Fruit fly (Drosophila melanogaster) whole organism, wandering third instar larva: Measurements from ENCODE around the gene CG31673.

ENCODE experiments used
- Dif ChIP-seq: fragments of 200-275, 200-300 bp; sonication (Bioruptor generic); optimal IDR thresholded peaks from 2 replicates; lab custom pipeline; 2018; ENCODE audit warnings: missing biosample characterization, missing genetic modification characterization; ENCODE audit not compliant: partially characterized antibody
- GATAd ChIP-seq: sonication (Bioruptor generic); optimal IDR thresholded peaks from 2 replicates; lab custom pipeline; 2016; ENCODE audit warnings: missing biosample characterization, missing genetic modification characterization
- Hnf4 ChIP-seq: fragments of 200-800 bp; sonication (Bioruptor generic); optimal IDR thresholded peaks from 2 replicates; lab custom pipeline; 2016; ENCODE audit warnings: missing biosample characterization, mild to moderate bottlenecking, missing genetic modification characterization
- Myc ChIP-seq: fragments of >200 bp; optimal IDR thresholded peaks from 2 replicates; lab custom pipeline; 2017
- OdsH ChIP-seq: fragments of 200-800 bp; sonication (Bioruptor generic); optimal IDR thresholded peaks from 2 replicates; lab custom pipeline; 2016; ENCODE audit warnings: missing biosample characterization, mild to moderate bottlenecking, missing genetic modification characterization
- Rel ChIP-seq, 2 experiments: fragments of 200-800 bp; sonication (Bioruptor generic) in 1 of 2; optimal IDR thresholded peaks; 2 replicates in 1 of 2; 3 replicates in 1 of 2; lab custom pipeline; 2016 to 2019; ENCODE audit warnings: mild to moderate bottlenecking in 2 of 2, missing biosample characterization in 2 of 2, missing genetic modification characterization in 2 of 2, moderate library complexity in 1 of 2
- br ChIP-seq: fragments of 200-800 bp; sonication (Bioruptor generic); optimal IDR thresholded peaks from 2 replicates; lab custom pipeline; 2016; ENCODE audit warnings: missing biosample characterization, missing genetic modification characterization
- foxo ChIP-seq, 2 experiments: fragments of 200-800 bp; sonication (Bioruptor generic); optimal IDR thresholded peaks; 2 replicates in 1 of 2; 3 replicates in 1 of 2; lab custom pipeline; 2016 to 2017; ENCODE audit warnings: missing biosample characterization in 2 of 2, missing genetic modification characterization in 2 of 2
- fru ChIP-seq: fragments of 200-800 bp; sonication (Bioruptor generic); optimal IDR thresholded peaks from 3 replicates; lab custom pipeline; 2016; ENCODE audit warnings: missing biosample characterization, mild to moderate bottlenecking, missing genetic modification characterization
- h ChIP-seq: fragments of 200-800 bp; sonication (Bioruptor generic); optimal IDR thresholded peaks from 3 replicates; lab custom pipeline; 2016; ENCODE audit warnings: missing biosample characterization, mild to moderate bottlenecking, missing genetic modification characterization
- psq ChIP-seq: fragments of 200-800 bp; sonication (Bioruptor generic); optimal IDR thresholded peaks from 3 replicates; lab custom pipeline; 2017; ENCODE audit warnings: missing biosample characterization, mild to moderate bottlenecking, missing genetic modification characterization, moderate library complexity
- rgr ChIP-seq: fragments of 200-800 bp; sonication (Bioruptor generic); optimal IDR thresholded peaks from 3 replicates; lab custom pipeline; 2016; ENCODE audit warnings: missing biosample characterization, mild to moderate bottlenecking, missing genetic modification characterization
- sage ChIP-seq: fragments of 200-800 bp; sonication (Bioruptor generic); optimal IDR thresholded peaks from 2 replicates; lab custom pipeline; 2016; ENCODE audit warnings: missing biosample characterization, mild to moderate bottlenecking, missing genetic modification characterization
- tai ChIP-seq: sonication (Bioruptor generic); optimal IDR thresholded peaks from 2 replicates; lab custom pipeline; 2016; ENCODE audit warnings: missing biosample characterization, missing genetic modification characterization

DNA sequence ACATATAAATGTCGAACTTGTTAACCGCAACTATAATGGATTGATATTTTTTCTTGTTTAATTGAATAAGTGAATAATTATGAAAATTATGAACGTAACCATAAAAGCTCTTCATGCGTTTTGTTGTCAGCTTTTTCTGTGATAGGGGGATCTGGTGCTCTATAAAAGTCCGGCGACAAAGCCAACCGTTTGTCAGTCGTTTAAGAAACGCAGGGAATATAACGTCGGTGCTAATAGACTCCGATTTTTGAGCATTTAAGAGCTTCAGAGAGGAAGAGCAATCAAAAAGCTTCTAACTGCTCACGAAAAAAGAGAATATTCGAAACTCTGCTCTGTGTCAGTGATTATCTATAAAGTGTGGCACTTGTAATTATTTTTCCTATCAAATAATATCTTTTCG is 1.7 kb downstream of the CG31673 start, which contains the start of gene CG31674:
- TF ChIP-seq Rel (GFP tag; optimal IDR thresholded peaks at IDR 0.05; lab: Kevin White, UChicago) = no peak
- peak; percentile 14 for TF ChIP-seq Rel (tag; optimal IDR thresholded peaks at IDR 0.05; lab: Kevin White, UChicago)
- no peak for TF ChIP-seq fru (GFP tag; lab: Kevin White, UChicago)
- TF ChIP-seq Dif = peak; percentile 50
- TF ChIP-seq sage (GFP tag; lab: Kevin White, UChicago) = no peak
- no peak for TF ChIP-seq OdsH (GFP tag; lab: Kevin White, UChicago)
- no peak for TF ChIP-seq GATAd (GFP tag; lab: Kevin White, UChicago)
- no peak for TF ChIP-seq psq (GFP tag; lab: Kevin White, UChicago)
- no peak for TF ChIP-seq br (GFP tag; lab: Kevin White, UChicago)
- no peak for TF ChIP-seq Myc (lab: Kevin White, UChicago)
- peak; percentile 59 for TF ChIP-seq h (GFP tag; lab: Kevin White, UChicago)
- no peak for TF ChIP-seq rgr
- no peak for TF ChIP-seq Hnf4
- no peak for TF ChIP-seq foxo (GFP tag; optimal IDR thresholded peaks at IDR 0.05; lab: Kevin White, UChicago)
- no peak for TF ChIP-seq tai (GFP tag; lab: Kevin White, UChicago)
